Worm (Caenorhabditis elegans): ENCODE measurements around the gene F56D6.22.

DNA sequence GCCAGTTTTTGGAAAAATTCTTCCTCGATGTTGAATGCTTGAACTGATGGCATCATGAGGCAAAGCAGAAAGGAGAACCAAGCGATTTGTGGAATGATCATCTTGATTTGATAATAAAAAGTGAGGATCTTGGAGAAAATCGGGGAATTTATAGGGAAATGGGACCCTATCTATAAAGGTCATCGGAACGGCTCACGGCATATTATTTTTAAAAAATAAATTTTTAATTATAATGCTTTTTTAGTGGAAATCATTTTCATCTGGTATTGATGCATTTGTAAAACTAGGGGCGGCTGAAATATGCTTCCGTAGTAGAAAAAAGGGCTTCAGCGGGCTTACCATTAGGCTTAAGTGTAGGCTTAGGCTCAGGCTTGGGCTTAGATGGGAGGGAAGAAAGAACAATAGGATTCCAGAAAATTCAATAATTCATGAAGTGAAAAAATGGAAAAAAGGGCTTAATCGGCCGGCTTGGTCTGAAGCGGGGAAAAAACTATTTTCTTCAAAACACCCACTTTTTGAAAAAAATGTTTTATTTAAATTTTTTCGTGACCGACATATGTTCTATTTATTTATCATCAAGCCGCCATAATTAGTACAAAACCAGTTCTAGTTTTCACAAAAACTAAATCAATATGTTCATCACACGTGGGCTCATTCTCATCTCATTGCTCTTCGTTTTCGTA lies at the start of gene F56D6.22, which contains the start of gene F56D6.12:
- TF ChIP-seq nhr-12 (tag; optimal IDR thresholded peaks at IDR 0.05) (no peak), unc-62 (GFP tag; optimal IDR thresholded peaks at IDR 0.05) (no peak), pha-4 (tag; optimal IDR thresholded peaks at IDR 0.05) (no peak), nhr-77 (tag; optimal IDR thresholded peaks at IDR 0.05) (no peak), jun-1 (tag; optimal IDR thresholded peaks at IDR 0.05) (no peak), elt-3 (tag; optimal IDR thresholded peaks at IDR 0.05) (no peak), fkh-10 (GFP tag; optimal IDR thresholded peaks at IDR 0.05) (no peak), nhr-76 (tag; optimal IDR thresholded peaks at IDR 0.05) (no peak), unc-39 (tag; optimal IDR thresholded peaks at IDR 0.05) (no peak), ceh-82 (tag; optimal IDR thresholded peaks at IDR 0.05) (no peak)
